Fruit fly (Drosophila melanogaster) whole organism, embryonic: ENCODE results near the gene Exo70.

Source experiments
- CG10959 ChIP-seq: fragments of 200-800 bp; sonication (Bioruptor generic); IDR thresholded peaks from 2 replicates; pipeline ENCODE4 v1.3.6; 2022; ENCODE audit warnings: missing biosample characterization, missing genetic modification characterization
- CG16815 ChIP-seq: fragments of 200-800 bp; sonication (Bioruptor generic); optimal IDR thresholded peaks from 3 replicates; lab custom pipeline; 2017; ENCODE audit warnings: missing biosample characterization, mild to moderate bottlenecking, missing genetic modification characterization
- CG34224 ChIP-seq: fragments of 200-800 bp; sonication (Bioruptor generic); IDR thresholded peaks from 3 replicates; pipeline ENCODE4 v1.3.6; 2022; ENCODE audit warnings: missing biosample characterization, missing genetic modification characterization; ENCODE audit not compliant: partially characterized antibody
- CG5245 ChIP-seq: fragments of 200-800 bp; sonication (Bioruptor generic); optimal IDR thresholded peaks from 3 replicates; lab custom pipeline; 2016; ENCODE audit warnings: missing biosample characterization, missing genetic modification characterization
- Dip3 ChIP-seq: fragments of 200-800 bp; sonication (Bioruptor generic); optimal IDR thresholded peaks from 3 replicates; lab custom pipeline; 2016; ENCODE audit warnings: missing biosample characterization, missing genetic modification characterization
- Xrp1 ChIP-seq: fragments of 200-800 bp; sonication (Bioruptor generic); IDR thresholded peaks from 2 replicates; pipeline ENCODE4 v1.3.6; 2022; ENCODE audit warnings: missing biosample characterization, missing genetic modification characterization
- dmrt99B ChIP-seq: fragments of 200-800 bp; sonication (Bioruptor generic); optimal IDR thresholded peaks from 2 replicates; lab custom pipeline; 2018; ENCODE audit warnings: missing biosample characterization, mild to moderate bottlenecking, missing genetic modification characterization, moderate library complexity
- fd96Cb ChIP-seq: fragments of 200-800 bp; sonication (Bioruptor generic); optimal IDR thresholded peaks from 2 replicates; lab custom pipeline; 2018; ENCODE audit warnings: missing biosample characterization, mild to moderate bottlenecking, missing genetic modification characterization, moderate library complexity
- gcm ChIP-seq: fragments of 200-800 bp; sonication (Bioruptor generic); optimal IDR thresholded peaks from 2 replicates; lab custom pipeline; 2019; ENCODE audit warnings: missing biosample characterization, mild to moderate bottlenecking, missing genetic modification characterization, moderate library complexity
- nerfin-1 ChIP-seq: fragments of 200-800 bp; sonication (Bioruptor generic); optimal IDR thresholded peaks from 3 replicates; lab custom pipeline; 2019; ENCODE audit warnings: missing biosample characterization, mild to moderate bottlenecking, missing genetic modification characterization, moderate library complexity
- pfk ChIP-seq: fragments of 200-800 bp; sonication (Bioruptor generic); optimal IDR thresholded peaks from 2 replicates; lab custom pipeline; 2018; ENCODE audit warnings: missing biosample characterization, mild to moderate bottlenecking, missing genetic modification characterization, moderate library complexity
- tio ChIP-seq: fragments of 200-800 bp; sonication (Bioruptor generic); optimal IDR thresholded peaks from 2 replicates; lab custom pipeline; 2017; ENCODE audit warnings: missing biosample characterization, missing genetic modification characterization, inconsistent platforms

- no peak for TF ChIP-seq CG10959 (GFP tag; lab: Robert Waterston, UW)
- no peak for TF ChIP-seq nerfin-1 (tag; lab: Kevin White, UChicago)
- no peak for TF ChIP-seq pfk
- no peak for TF ChIP-seq CG16815 (GFP tag; lab: Kevin White, UChicago)
- TF ChIP-seq fd96Cb (tag; lab: Kevin White, UChicago): no peak
- TF ChIP-seq tio (GFP tag; lab: Kevin White, UChicago): no peak
- TF ChIP-seq CG34224 (GFP tag; lab: Robert Waterston, UW): no peak
- no peak for TF ChIP-seq Dip3
- no peak for TF ChIP-seq Xrp1 (GFP tag; lab: Robert Waterston, UW)
- TF ChIP-seq CG5245 (GFP tag; lab: Kevin White, UChicago): no peak
- TF ChIP-seq dmrt99B (tag; lab: Kevin White, UChicago): no peak
- TF ChIP-seq gcm (GFP tag; lab: Kevin White, UChicago): no peak
Measured at dm6 chr3L:8372035-8372434, 39.6 kb upstream of the Exo70 start, which contains the start of gene ImpE1.
